Fruit fly (Drosophila melanogaster) Kc167 (cell line): ENCODE measurements around the gene CG15143.

Experiments used
- Myc ChIP-seq: fragments of >200 bp; optimal IDR thresholded peaks from 2 replicates; lab custom pipeline; 2017; ENCODE audit warnings: missing external identifiers
- Sin3A ChIP-seq: fragments of >200 bp; optimal IDR thresholded peaks from 2 replicates; lab custom pipeline; 2018; ENCODE audit warnings: missing external identifiers
- h ChIP-seq: fragments of >200 bp; optimal IDR thresholded peaks from 3 replicates; lab custom pipeline; 2018; ENCODE audit warnings: missing external identifiers
- insv ChIP-seq: fragments of >200 bp; optimal IDR thresholded peaks from 3 replicates; lab custom pipeline; 2018; ENCODE audit warnings: missing external identifiers
- psq ChIP-seq: fragments of >200 bp; optimal IDR thresholded peaks from 2 replicates; lab custom pipeline; 2017; ENCODE audit warnings: missing external identifiers
- ttk ChIP-seq: sonication (Bioruptor generic); optimal IDR thresholded peaks from 2 replicates; lab custom pipeline; 2017; ENCODE audit warnings: missing external identifiers

Gene CG15143

dm6 chr2L:17524449-17524848 lies at the start of gene CG15143:
Gene CG15143, minus strand, starts transcription at chr2L:17524549.
- no peak for TF ChIP-seq Sin3A (lab: Kevin White, UChicago)
- no peak for TF ChIP-seq h (lab: Kevin White, UChicago)
- no peak for TF ChIP-seq insv
- TF ChIP-seq Myc (lab: Kevin White, UChicago): no peak
- no peak for TF ChIP-seq ttk
- TF ChIP-seq psq (lab: Kevin White, UChicago): no peak

- TF ChIP-seq Sin3A (lab: Kevin White, UChicago) (no peak), ttk (no peak), h (lab: Kevin White, UChicago) (no peak), Myc (lab: Kevin White, UChicago) (no peak), psq (lab: Kevin White, UChicago) (no peak), insv (no peak)
Measured at dm6 chr2L:17573063-17573462, 48.7 kb upstream of the CG15143 start.

dm6 chr2L:17565734-17566133 lies 41.4 kb upstream of the CG15143 start:
- TF ChIP-seq h (lab: Kevin White, UChicago) (no peak), Sin3A (lab: Kevin White, UChicago) (no peak), Myc (lab: Kevin White, UChicago) (no peak), ttk (no peak), insv (no peak), psq (lab: Kevin White, UChicago) (no peak)

- no peak for TF ChIP-seq h (lab: Kevin White, UChicago)
- TF ChIP-seq psq (lab: Kevin White, UChicago): no peak
- no peak for TF ChIP-seq Myc (lab: Kevin White, UChicago)
- TF ChIP-seq ttk: no peak
- no peak for TF ChIP-seq Sin3A (lab: Kevin White, UChicago)
- TF ChIP-seq insv: no peak
Measured at dm6 chr2L:17564682-17565081, 40.3 kb upstream of the CG15143 start.

- no peak for TF ChIP-seq h (lab: Kevin White, UChicago)
- no peak for TF ChIP-seq insv
- no peak for TF ChIP-seq psq (lab: Kevin White, UChicago)
- TF ChIP-seq ttk: no peak
- TF ChIP-seq Myc (lab: Kevin White, UChicago): no peak
- TF ChIP-seq Sin3A (lab: Kevin White, UChicago): no peak
Measured at dm6 chr2L:17561914-17562313, 37.6 kb upstream of the CG15143 start.

DNA sequence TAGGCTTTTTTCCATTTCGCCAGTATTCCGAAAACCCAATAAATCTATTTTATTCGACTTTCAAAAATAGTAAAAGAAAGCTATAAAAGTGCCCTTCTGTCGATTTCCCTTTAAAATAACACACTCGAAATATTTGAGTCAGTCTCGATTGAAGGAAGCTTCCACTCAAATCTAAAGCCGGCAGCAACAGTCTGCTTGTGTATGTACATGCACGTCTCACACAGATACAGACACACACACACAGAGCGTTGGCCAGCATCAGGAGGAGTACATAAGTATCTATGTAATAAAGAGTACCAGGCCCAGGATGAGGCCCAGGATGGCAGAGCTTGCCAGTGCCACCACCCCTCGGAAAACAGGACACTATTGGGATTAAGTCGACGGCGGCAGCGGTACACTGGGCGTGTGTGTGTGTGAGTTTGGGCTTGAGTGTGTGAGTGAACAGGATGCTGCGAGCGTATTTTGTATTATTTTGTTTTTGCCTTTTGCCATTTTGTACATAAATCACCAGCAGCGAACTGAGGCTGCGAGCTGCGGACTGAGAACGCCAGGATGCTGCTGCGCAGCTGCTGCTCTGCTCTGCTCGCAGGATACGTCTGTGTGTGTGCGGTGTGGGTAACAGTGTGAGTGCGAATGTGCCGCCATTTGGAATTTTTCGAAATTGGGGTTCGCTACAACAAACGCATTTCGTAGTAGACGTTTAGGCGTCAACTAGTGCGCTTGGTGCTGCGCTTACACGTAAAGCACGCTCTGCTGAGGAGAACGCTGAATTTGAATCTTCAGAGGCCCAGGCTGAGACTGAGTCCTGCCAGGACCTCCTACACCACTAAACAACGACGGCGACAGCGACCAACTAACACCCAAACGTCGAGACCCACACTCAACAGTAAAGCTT lies 36.0 kb upstream of the CG15143 start:
- TF ChIP-seq Myc (lab: Kevin White, UChicago) (no peak), psq (lab: Kevin White, UChicago) (no peak), ttk (no peak)

DNA sequence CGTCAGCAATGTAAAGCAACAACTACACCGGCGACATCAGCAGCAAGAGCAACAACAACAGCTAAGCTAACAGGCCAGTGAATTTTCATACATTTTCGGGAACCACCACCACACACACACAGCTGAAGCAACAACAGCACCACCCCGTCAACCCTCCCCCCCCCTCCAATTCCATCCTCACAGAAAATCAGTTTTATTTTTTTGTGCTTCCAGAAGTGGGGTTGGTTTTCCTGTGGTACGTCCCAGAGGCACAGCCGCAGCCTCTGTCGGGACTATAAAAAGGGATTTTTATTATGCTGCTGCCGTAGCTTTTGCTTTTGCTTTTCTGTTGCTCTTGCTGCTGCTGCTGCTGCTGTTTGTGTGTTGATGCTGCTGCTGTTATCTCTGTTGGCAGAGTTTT lies 34.9 kb upstream of the CG15143 start:
- TF ChIP-seq Sin3A (lab: Kevin White, UChicago) (no peak), ttk (no peak), insv (no peak), psq (lab: Kevin White, UChicago) (no peak), Myc (lab: Kevin White, UChicago) (no peak), h (lab: Kevin White, UChicago) (no peak)

DNA sequence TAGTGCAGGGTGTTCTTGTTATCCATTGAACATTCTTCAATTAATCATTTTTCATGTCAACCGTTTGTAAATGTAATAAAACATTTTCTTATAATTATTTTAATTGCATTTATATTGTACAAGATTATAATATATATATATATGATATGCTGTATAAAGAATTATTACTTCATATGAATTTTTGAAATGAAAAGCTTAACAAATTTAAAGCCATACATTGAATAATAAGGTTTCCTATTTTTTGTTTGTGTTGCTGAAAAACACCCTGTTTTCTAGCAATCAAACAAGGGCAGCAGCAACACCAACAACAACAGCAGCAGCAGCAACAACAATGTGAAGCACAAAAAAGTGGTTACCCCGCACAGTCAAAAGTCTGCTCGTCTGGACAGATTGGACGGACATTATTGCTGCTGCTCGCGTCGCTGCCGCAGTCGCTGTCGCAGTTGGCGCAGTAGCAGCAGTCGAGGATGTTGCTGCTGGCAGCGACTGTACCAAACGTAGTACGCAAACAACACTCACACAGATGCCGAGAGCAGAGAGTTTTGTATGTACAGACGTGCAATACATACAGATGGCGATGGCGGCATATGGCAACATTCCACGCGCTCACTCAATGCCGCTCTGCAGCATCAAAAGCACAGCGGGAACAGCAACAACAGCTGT lies 33.9 kb upstream of the CG15143 start:
- TF ChIP-seq insv (no peak), Sin3A (lab: Kevin White, UChicago) (no peak), h (lab: Kevin White, UChicago) (no peak), psq (lab: Kevin White, UChicago) (no peak), ttk (no peak), Myc (lab: Kevin White, UChicago) (no peak)

DNA sequence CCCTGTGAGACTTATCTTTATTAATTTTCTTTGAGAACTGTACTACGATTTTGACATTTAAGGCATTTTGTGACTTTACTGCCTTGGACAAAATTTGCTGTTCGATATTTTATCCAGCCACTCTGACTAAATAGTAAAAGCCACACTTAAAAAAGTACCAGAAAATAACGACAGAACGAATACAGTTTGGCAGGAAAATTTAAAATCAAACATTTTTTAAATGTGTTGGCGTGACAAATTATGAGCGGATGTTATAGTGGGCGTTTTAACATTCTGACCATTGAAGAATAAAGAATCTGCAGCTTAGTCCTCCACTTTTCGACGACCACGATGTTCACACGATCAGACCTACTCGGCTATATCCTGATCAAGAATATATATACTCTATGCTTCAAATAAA lies 31.3 kb upstream of the CG15143 start, which contains the start of gene CG7094:
TSS of gene CG7094 (minus strand) at position 101 of the 400 bp plus-strand sequence.
- TF ChIP-seq Myc (lab: Kevin White, UChicago): no peak
- no peak for TF ChIP-seq h (lab: Kevin White, UChicago)
- no peak for TF ChIP-seq ttk
- no peak for TF ChIP-seq insv
- TF ChIP-seq psq (lab: Kevin White, UChicago): no peak
- TF ChIP-seq Sin3A (lab: Kevin White, UChicago): no peak

DNA sequence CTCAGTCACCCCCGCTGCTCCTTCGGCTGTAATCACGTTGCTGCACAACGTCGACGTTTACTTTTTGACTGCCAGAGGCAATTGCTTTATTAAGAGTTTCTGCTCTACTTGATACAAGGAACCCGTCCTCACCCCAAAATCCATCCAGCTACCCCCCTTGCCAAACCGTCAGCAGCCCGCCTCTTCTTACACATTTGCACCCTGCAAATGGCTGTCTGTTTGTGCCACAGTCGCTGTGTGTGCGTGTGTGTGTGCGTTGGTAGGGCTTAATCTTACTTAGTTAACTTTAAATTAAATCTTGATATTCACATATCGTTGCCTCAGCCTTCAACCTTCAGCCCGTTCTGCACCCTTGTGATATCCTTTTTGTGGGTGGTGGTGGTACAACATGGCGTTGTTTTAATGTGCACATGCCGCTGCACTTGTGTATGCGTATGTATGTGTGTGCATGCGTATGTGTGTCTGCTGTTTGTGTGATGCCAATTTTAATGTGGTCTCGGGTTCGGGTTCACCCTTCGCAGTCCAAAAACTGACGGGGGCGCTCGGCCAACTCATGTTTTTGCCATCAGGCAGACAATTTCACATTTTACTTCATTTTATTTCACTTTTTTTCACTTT lies 18.4 kb upstream of the CG15143 start:
- no peak for TF ChIP-seq Myc (lab: Kevin White, UChicago)
- TF ChIP-seq psq (lab: Kevin White, UChicago): no peak
- no peak for TF ChIP-seq Sin3A (lab: Kevin White, UChicago)
- no peak for TF ChIP-seq insv
- TF ChIP-seq ttk: no peak
- no peak for TF ChIP-seq h (lab: Kevin White, UChicago)

DNA sequence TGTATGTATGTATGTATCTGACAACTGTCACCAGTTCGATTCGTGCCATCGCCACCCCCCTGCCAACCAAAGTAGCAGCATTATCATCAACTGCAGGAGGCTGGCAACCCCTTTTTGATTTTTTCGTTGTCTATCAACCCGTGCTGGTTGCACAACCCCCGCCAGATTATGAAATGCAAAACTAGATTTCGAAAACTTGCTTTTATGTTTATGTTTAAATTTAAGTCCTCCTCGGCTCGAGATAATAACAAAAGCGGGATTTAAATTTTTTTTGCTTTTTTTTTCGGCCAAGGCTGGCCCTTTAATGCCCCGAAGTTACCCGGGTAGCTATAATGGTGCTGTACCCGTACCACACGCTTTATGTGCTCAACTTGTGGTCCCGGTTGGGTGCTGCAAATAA lies 16.8 kb upstream of the CG15143 start:
- TF ChIP-seq insv (no peak), psq (lab: Kevin White, UChicago) (no peak), h (lab: Kevin White, UChicago) (no peak), Myc (lab: Kevin White, UChicago) (no peak), ttk (no peak), Sin3A (lab: Kevin White, UChicago) (no peak)

DNA sequence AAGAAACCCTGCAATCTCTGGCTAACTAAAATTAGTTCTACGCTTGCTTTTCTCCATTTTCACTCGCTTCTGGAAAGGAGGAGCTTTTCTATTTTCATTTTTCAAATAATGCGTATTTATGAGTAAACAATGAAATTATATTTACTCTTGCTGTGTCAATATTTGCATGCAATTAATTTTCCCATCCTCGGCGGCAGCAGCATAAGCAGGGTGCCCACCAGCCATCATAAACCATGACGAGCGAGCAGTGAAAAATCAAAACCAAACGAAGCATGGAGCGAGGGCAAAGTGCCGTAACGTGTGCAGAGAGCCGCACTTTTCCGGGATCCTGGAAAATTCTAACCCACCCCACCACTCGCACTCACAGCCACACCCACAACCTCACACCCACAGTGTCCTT lies 9.4 kb upstream of the CG15143 start:
- no peak for TF ChIP-seq Myc (lab: Kevin White, UChicago)
- TF ChIP-seq h (lab: Kevin White, UChicago): no peak
- TF ChIP-seq ttk: no peak
- no peak for TF ChIP-seq Sin3A (lab: Kevin White, UChicago)
- no peak for TF ChIP-seq psq (lab: Kevin White, UChicago)
- no peak for TF ChIP-seq insv
